Worm (Caenorhabditis elegans): ENCODE measurements around the gene srh-45.

Gene srh-45

DNA sequence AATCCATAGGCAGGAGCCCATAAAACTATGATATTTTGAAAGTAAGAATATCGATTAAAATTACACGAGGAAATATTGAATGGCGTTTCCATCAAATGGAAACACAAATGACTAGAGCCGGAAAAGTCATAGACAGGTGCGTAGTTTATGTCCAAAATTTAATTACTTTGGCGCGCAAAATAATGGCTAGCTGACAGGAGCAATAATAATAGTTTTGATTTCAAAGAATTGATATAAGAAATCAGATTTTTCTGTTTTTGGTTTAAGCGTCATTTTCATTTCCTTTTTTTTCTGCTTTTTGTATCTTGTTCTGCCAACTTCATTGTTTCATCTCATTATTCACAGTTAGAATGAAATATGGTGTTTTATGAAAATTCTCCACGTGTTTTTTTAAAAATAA is 41.8 kb downstream of the srh-45 start, which contains the start of gene F07B10.4:
Gene F07B10.4 (minus strand): TSS at position 101 of the 400 bp plus-strand sequence.
- TF ChIP-seq egl-27 (tag; optimal IDR thresholded peaks at IDR 0.05) (no peak), nhr-6 (tag; optimal IDR thresholded peaks at IDR 0.05) (no peak), nhr-237 (tag; optimal IDR thresholded peaks at IDR 0.05) (no peak), lsy-2 (tag; optimal IDR thresholded peaks at IDR 0.05) (no peak), elt-3 (tag; optimal IDR thresholded peaks at IDR 0.05) (no peak), ztf-4 (tag; optimal IDR thresholded peaks at IDR 0.05) (no peak), ceh-16 (tag; optimal IDR thresholded peaks at IDR 0.05) (no peak), dmd-4 (tag; optimal IDR thresholded peaks at IDR 0.05) (no peak), mbf-1 (tag; optimal IDR thresholded peaks at IDR 0.05) (no peak), unc-55 (GFP tag; optimal IDR thresholded peaks at IDR 0.05) (no peak), ztf-11 (tag; optimal IDR thresholded peaks at IDR 0.05) (no peak), blmp-1 (tag; optimal IDR thresholded peaks at IDR 0.05; ENCODE audit: insufficient read depth) (no peak), nhr-77 (tag; optimal IDR thresholded peaks at IDR 0.05) (no peak), F13H6.1 (tag; optimal IDR thresholded peaks at IDR 0.05) (no peak), nhr-23 (tag; optimal IDR thresholded peaks at IDR 0.05) (no peak), Y55F3AM.14 (GFP tag; optimal IDR thresholded peaks at IDR 0.05) (no peak), lin-11 (tag; optimal IDR thresholded peaks at IDR 0.05) (no peak)

DNA sequence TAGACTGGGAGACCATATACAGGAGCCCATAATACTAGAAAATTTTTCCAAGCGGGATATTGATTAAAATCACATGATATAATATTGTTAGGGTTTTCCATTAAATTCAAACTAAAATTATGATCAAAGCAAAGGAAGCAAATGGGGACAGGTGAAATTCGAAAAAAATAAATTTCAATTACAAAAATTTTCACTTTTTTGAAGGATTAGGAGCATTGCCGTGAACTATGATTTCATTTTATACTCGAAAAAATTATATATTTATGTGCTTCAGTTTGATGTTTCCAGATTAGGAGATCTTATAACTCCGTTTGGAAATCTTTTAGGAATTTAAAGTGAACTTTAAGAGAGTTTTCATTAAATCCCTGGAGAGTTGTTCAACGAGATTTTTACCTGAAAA is 44.2 kb downstream of the srh-45 start, which contains the start of gene F07B10.7:
Gene F07B10.7 (minus strand): TSS at position 101 of the 400 bp plus-strand sequence.
- TF ChIP-seq nhr-237 (tag; optimal IDR thresholded peaks at IDR 0.05) (no peak), blmp-1 (tag; optimal IDR thresholded peaks at IDR 0.05; ENCODE audit: insufficient read depth) (no peak), mab-5 (tag; optimal IDR thresholded peaks at IDR 0.05) (no peak), unc-55 (GFP tag; optimal IDR thresholded peaks at IDR 0.05) (no peak), gmeb-1 (tag; optimal IDR thresholded peaks at IDR 0.05) (no peak), unc-62 (GFP tag; optimal IDR thresholded peaks at IDR 0.05) (no peak), snpc-4 (tag; optimal IDR thresholded peaks at IDR 0.05) (no peak), lin-39 (tag; optimal IDR thresholded peaks at IDR 0.05) (no peak), ztf-11 (tag; optimal IDR thresholded peaks at IDR 0.05) (no peak), nhr-23 (tag; optimal IDR thresholded peaks at IDR 0.05) (no peak), nhr-10 (tag; optimal IDR thresholded peaks at IDR 0.05) (no peak), ceh-16 (tag; optimal IDR thresholded peaks at IDR 0.05) (no peak), nhr-11 (tag; optimal IDR thresholded peaks at IDR 0.05) (no peak), nhr-129 (tag; optimal IDR thresholded peaks at IDR 0.05) (no peak), lsy-2 (tag; optimal IDR thresholded peaks at IDR 0.05) (no peak), aly-2 (tag; optimal IDR thresholded peaks at IDR 0.05) (no peak), egl-27 (tag; optimal IDR thresholded peaks at IDR 0.05) (no peak), nhr-6 (tag; optimal IDR thresholded peaks at IDR 0.05) (no peak)

DNA sequence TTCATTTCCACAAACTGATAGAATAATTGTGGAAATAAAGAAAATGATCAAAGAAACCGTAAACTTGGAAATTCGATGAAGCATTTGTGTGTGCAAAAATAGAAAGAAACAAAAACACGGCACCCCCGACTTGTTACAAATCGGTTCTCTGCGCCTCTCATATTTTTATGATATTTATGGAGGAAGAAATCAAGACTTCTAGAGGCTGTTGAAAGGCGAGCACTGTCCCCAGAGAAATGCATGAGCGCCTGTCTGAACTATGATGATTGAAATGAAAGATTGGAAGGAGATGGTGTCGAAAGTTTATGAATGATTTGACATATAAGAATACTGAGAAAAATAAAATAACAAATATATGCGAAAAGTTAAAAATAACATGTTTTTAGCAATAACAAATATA is 45.9 kb downstream of the srh-45 start, which contains the start of gene lgc-36:
Gene lgc-36 (minus strand): TSS at position 101 of the 400 bp plus-strand sequence.
- TF ChIP-seq nhr-11 (tag; optimal IDR thresholded peaks at IDR 0.05), result no peak
- no peak for TF ChIP-seq nhr-21 (tag; optimal IDR thresholded peaks at IDR 0.05)
- no peak for TF ChIP-seq lin-11 (tag; optimal IDR thresholded peaks at IDR 0.05)
- no peak for TF ChIP-seq zag-1 (tag; optimal IDR thresholded peaks at IDR 0.05)
- no peak for TF ChIP-seq lin-13 (GFP tag; optimal IDR thresholded peaks at IDR 0.05)
- TF ChIP-seq aly-2 (tag; optimal IDR thresholded peaks at IDR 0.05), result no peak
- no peak for TF ChIP-seq ztf-4 (tag; optimal IDR thresholded peaks at IDR 0.05)
- no peak for TF ChIP-seq dmd-4 (tag; optimal IDR thresholded peaks at IDR 0.05)
- no peak for TF ChIP-seq blmp-1 (tag; optimal IDR thresholded peaks at IDR 0.05; ENCODE audit: insufficient read depth)
- TF ChIP-seq unc-55 (GFP tag; optimal IDR thresholded peaks at IDR 0.05), result no peak
- TF ChIP-seq F13H6.1 (tag; optimal IDR thresholded peaks at IDR 0.05), result no peak
- no peak for TF ChIP-seq peb-1 (tag; optimal IDR thresholded peaks at IDR 0.05)
- no peak for TF ChIP-seq nhr-77 (tag; optimal IDR thresholded peaks at IDR 0.05)
- TF ChIP-seq lin-39 (tag; optimal IDR thresholded peaks at IDR 0.05), result no peak

DNA sequence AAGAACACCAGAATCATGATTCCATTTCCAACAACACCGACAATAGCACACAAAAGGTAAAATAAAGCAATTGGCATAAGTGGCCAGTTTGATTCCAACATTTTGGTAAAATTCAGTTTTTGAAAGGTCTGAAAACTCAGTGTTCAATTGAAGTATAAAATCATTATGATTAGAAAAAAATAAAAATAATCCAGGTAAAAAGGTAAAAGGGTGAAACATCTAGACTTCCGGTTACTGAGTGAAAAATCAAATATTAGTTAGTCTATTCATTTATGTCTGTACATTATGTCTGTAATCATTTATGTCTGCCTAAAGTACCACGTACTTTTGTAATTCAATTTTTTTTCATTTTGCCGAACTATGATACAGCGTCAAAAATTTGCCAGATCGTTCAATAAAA is 49.8 kb downstream of the srh-45 start, which contains the start of gene srsx-31:
Gene srsx-31 (minus strand): TSS at position 101 of the 400 bp plus-strand sequence.
- TF ChIP-seq F13H6.1 (tag; optimal IDR thresholded peaks at IDR 0.05) (no peak), fos-1 (tag; optimal IDR thresholded peaks at IDR 0.05) (no peak), nhr-12 (tag; optimal IDR thresholded peaks at IDR 0.05) (no peak), ztf-4 (tag; optimal IDR thresholded peaks at IDR 0.05) (no peak), ztf-11 (tag; optimal IDR thresholded peaks at IDR 0.05) (no peak), C34F6.9 (tag; optimal IDR thresholded peaks at IDR 0.05) (no peak), gmeb-1 (tag; optimal IDR thresholded peaks at IDR 0.05) (no peak), lin-11 (tag; optimal IDR thresholded peaks at IDR 0.05) (no peak)
